Worm (Caenorhabditis elegans) whole organism, mixed stage, embryonic: ENCODE measurements around the gene F01D4.5.

Experiments
- blmp-1 ChIP-seq: fragments of 150-350 bp; optimal IDR thresholded peaks from 2 replicates; lab custom pipeline; 2014; ENCODE audit warnings: missing biosample characterization, missing genetic modification characterization
- ceh-39 ChIP-seq: fragments of 150-350 bp; optimal IDR thresholded peaks from 2 replicates; lab custom pipeline; 2014; ENCODE audit warnings: missing biosample characterization, missing genetic modification characterization
- ceh-43 ChIP-seq: fragments of 200-800 bp; sonication (Bioruptor generic); optimal IDR thresholded peaks from 2 replicates; lab custom pipeline; 2018; ENCODE audit warnings: mild to moderate bottlenecking, missing genetic modification characterization, moderate library complexity, missing compliant biosample characterization
- drap-1 ChIP-seq: fragments of 200-800 bp; sonication (Bioruptor generic); optimal IDR thresholded peaks from 3 replicates; lab custom pipeline; 2018; ENCODE audit warnings: mild to moderate bottlenecking, missing genetic modification characterization, missing compliant biosample characterization
- elt-3 ChIP-seq: fragments of 150-350 bp; optimal IDR thresholded peaks from 2 replicates; lab custom pipeline; 2014; ENCODE audit warnings: missing biosample characterization, missing genetic modification characterization
- lin-32 ChIP-seq: fragments of 200-800 bp; sonication (Bioruptor generic); optimal IDR thresholded peaks from 2 replicates; lab custom pipeline; 2018; ENCODE audit warnings: mild to moderate bottlenecking, missing genetic modification characterization, missing compliant biosample characterization
- nhr-12 ChIP-seq: fragments of 150-350 bp; optimal IDR thresholded peaks from 2 replicates; lab custom pipeline; 2014; ENCODE audit warnings: missing biosample characterization, missing genetic modification characterization
- unc-39 ChIP-seq: fragments of 150-350 bp; optimal IDR thresholded peaks from 2 replicates; lab custom pipeline; 2014; ENCODE audit warnings: missing biosample characterization, missing genetic modification characterization

ce11 chrIV:10506016-10506415 is 22.6 kb upstream of the F01D4.5 start:
- no peak for TF ChIP-seq drap-1 (GFP tag; lab: Kevin White, UChicago)
- TF ChIP-seq ceh-43 (GFP tag; lab: Kevin White, UChicago) = no peak
- no peak for TF ChIP-seq elt-3
- TF ChIP-seq unc-39 (tag; lab: Kevin White, UChicago) = no peak
- no peak for TF ChIP-seq nhr-12 (tag; lab: Kevin White, UChicago)
- no peak for TF ChIP-seq ceh-39 (tag; lab: Kevin White, UChicago)
- TF ChIP-seq lin-32 (GFP tag; lab: Kevin White, UChicago) = no peak
- TF ChIP-seq blmp-1 (tag; lab: Kevin White, UChicago) = no peak
